Worm (Caenorhabditis elegans) whole organism, mixed stage, embryonic: ENCODE results near the gene try-9.

ENCODE experiments used
- M03D4.4 ChIP-seq: sonication (generic microtip); optimal IDR thresholded peaks from 2 replicates; lab custom pipeline; 2017; ENCODE audit warnings: mild to moderate bottlenecking, missing genetic modification characterization, missing compliant biosample characterization
- cnd-1 ChIP-seq: fragments of 200-800 bp; sonication (Bioruptor generic); optimal IDR thresholded peaks from 2 replicates; lab custom pipeline; 2018; ENCODE audit warnings: mild to moderate bottlenecking, missing genetic modification characterization, missing compliant biosample characterization
- nhr-12 ChIP-seq: fragments of 150-350 bp; optimal IDR thresholded peaks from 2 replicates; lab custom pipeline; 2014; ENCODE audit warnings: missing biosample characterization, missing genetic modification characterization
- nhr-76 ChIP-seq: sonication (generic microtip); optimal IDR thresholded peaks from 2 replicates; lab custom pipeline; 2017; ENCODE audit warnings: missing biosample characterization, missing genetic modification characterization
- sem-2 ChIP-seq: fragments of 200-800 bp; sonication (Bioruptor generic); optimal IDR thresholded peaks from 2 replicates; lab custom pipeline; 2018; ENCODE audit warnings: mild to moderate bottlenecking, missing genetic modification characterization, missing compliant biosample characterization
- snpc-4 ChIP-seq: fragments of 150-350 bp; optimal IDR thresholded peaks from 2 replicates; lab custom pipeline; 2014; ENCODE audit warnings: missing biosample characterization, missing genetic modification characterization
- zip-8 ChIP-seq: fragments of 150-350 bp; optimal IDR thresholded peaks from 2 replicates; lab custom pipeline; 2014; ENCODE audit warnings: missing biosample characterization, missing genetic modification characterization

- TF ChIP-seq zip-8 (tag; lab: Kevin White, UChicago) (no peak), nhr-12 (tag; lab: Kevin White, UChicago) (no peak), nhr-76 (tag; lab: Kevin White, UChicago) (no peak), snpc-4 (no peak), sem-2 (GFP tag; lab: Kevin White, UChicago) (no peak), cnd-1 (tag; lab: Kevin White, UChicago) (no peak), M03D4.4 (tag; lab: Kevin White, UChicago) (no peak)
These were observed 37.3 kb downstream of the try-9 start, which contains the start of gene ZK430.5 for ce11 chrII:4405358-4405757.
